Worm (Caenorhabditis elegans): Measurements from ENCODE around the gene clec-119.

- no peak for TF ChIP-seq unc-62 (GFP tag; optimal IDR thresholded peaks at IDR 0.05)
- no peak for TF ChIP-seq mdl-1 (tag; optimal IDR thresholded peaks at IDR 0.05)
- TF ChIP-seq dmd-4 (tag; optimal IDR thresholded peaks at IDR 0.05) = no peak
- no peak for TF ChIP-seq snpc-4 (tag; optimal IDR thresholded peaks at IDR 0.05)
- TF ChIP-seq aly-2 (tag; optimal IDR thresholded peaks at IDR 0.05) = no peak
- TF ChIP-seq lin-39 (tag; optimal IDR thresholded peaks at IDR 0.05) = no peak
- no peak for TF ChIP-seq ama-1 (optimal IDR thresholded peaks at IDR 0.05)
- TF ChIP-seq elt-1 (tag; optimal IDR thresholded peaks at IDR 0.05) = no peak
- no peak for TF ChIP-seq nhr-10 (tag; optimal IDR thresholded peaks at IDR 0.05)
- no peak for TF ChIP-seq nhr-6 (tag; optimal IDR thresholded peaks at IDR 0.05)
- no peak for TF ChIP-seq nhr-25 (tag; optimal IDR thresholded peaks at IDR 0.05)
- no peak for TF ChIP-seq ztf-11 (tag; optimal IDR thresholded peaks at IDR 0.05)
- no peak for TF ChIP-seq ceh-82 (tag; optimal IDR thresholded peaks at IDR 0.05)
Measured at ce11 chrII:1245783-1246182, 10.0 kb upstream of the clec-119 start.
